Worm (Caenorhabditis elegans): ENCODE results near the gene F25D1.5.

F25D1.5 gene

ce11 chrV:10562817-10563216 lies 16.2 kb upstream of the F25D1.5 start:
- peak; percentile 52 for TF ChIP-seq elt-2 (tag; optimal IDR thresholded peaks at IDR 0.05)
- no peak for TF ChIP-seq lin-39 (tag; optimal IDR thresholded peaks at IDR 0.05)
- TF ChIP-seq snu-23 (GFP tag; optimal IDR thresholded peaks at IDR 0.05): no peak
- TF ChIP-seq dpl-1 (GFP tag; optimal IDR thresholded peaks at IDR 0.05): no peak
- TF ChIP-seq nhr-28 (tag; optimal IDR thresholded peaks at IDR 0.05): no peak

ce11 chrV:10561632-10562031 lies 15.0 kb upstream of the F25D1.5 start:
- TF ChIP-seq nhr-19 (GFP tag; conservative IDR thresholded peaks at IDR 0.05): no peak
- TF ChIP-seq lsy-2 (tag; optimal IDR thresholded peaks at IDR 0.05): no peak
- TF ChIP-seq aha-1 (tag; optimal IDR thresholded peaks at IDR 0.05): no peak
- TF ChIP-seq nhr-85 (tag): no peak
- no peak for TF ChIP-seq fos-1 (tag; optimal IDR thresholded peaks at IDR 0.05)
- TF ChIP-seq lin-15B (tag; optimal IDR thresholded peaks at IDR 0.05): no peak
- TF ChIP-seq nhr-11 (tag; optimal IDR thresholded peaks at IDR 0.05): no peak
- TF ChIP-seq xbp-1 (tag; optimal IDR thresholded peaks at IDR 0.05): no peak
- no peak for TF ChIP-seq nhr-90 (tag; optimal IDR thresholded peaks at IDR 0.05; ENCODE audit: poor library complexity)
- no peak for TF ChIP-seq rnt-1 (tag; optimal IDR thresholded peaks at IDR 0.05)
- no peak for TF ChIP-seq ama-1 (optimal IDR thresholded peaks at IDR 0.05)
- TF ChIP-seq fkh-8 (tag; optimal IDR thresholded peaks at IDR 0.05): no peak
- no peak for TF ChIP-seq efl-1 (optimal IDR thresholded peaks at IDR 0.05)
- TF ChIP-seq efl-1 (GFP tag; optimal IDR thresholded peaks at IDR 0.05 in 1 of 2): no peak
- TF ChIP-seq pax-3 (tag; optimal IDR thresholded peaks at IDR 0.05): no peak
- TF ChIP-seq lir-3 (tag; optimal IDR thresholded peaks at IDR 0.05; ENCODE audit: poor library complexity): no peak
- no peak for TF ChIP-seq snpc-4 (tag; optimal IDR thresholded peaks at IDR 0.05)
- TF ChIP-seq hlh-4 (tag; optimal IDR thresholded peaks at IDR 0.05): no peak
- no peak for TF ChIP-seq nhr-76 (tag; optimal IDR thresholded peaks at IDR 0.05)

ce11 chrV:10560621-10561020 lies 14.0 kb upstream of the F25D1.5 start, which contains the start of gene col-152:
Gene col-152 (plus strand): TSS chrV:10560921.
- no peak for TF ChIP-seq fkh-10 (GFP tag; optimal IDR thresholded peaks at IDR 0.05)
- no peak for TF ChIP-seq tlp-1 (tag; optimal IDR thresholded peaks at IDR 0.05)
- no peak for TF ChIP-seq ceh-88 (GFP tag; IDR thresholded peaks at IDR 0.05)
- TF ChIP-seq irx-1 (tag; optimal IDR thresholded peaks at IDR 0.05): no peak
- no peak for TF ChIP-seq nhr-12 (tag; optimal IDR thresholded peaks at IDR 0.05)
- no peak for TF ChIP-seq aly-2 (tag; optimal IDR thresholded peaks at IDR 0.05)
- TF ChIP-seq skn-1 (tag; optimal IDR thresholded peaks at IDR 0.05): no peak
- no peak for TF ChIP-seq elt-3 (tag; optimal IDR thresholded peaks at IDR 0.05)
- no peak for TF ChIP-seq lin-39 (tag; optimal IDR thresholded peaks at IDR 0.05)
- TF ChIP-seq ztf-4 (tag; optimal IDR thresholded peaks at IDR 0.05): no peak
- TF ChIP-seq lin-13 (GFP tag; optimal IDR thresholded peaks at IDR 0.05): no peak
- TF ChIP-seq ceh-90 (tag; optimal IDR thresholded peaks at IDR 0.05): no peak
- no peak for TF ChIP-seq swsn-7 (tag; optimal IDR thresholded peaks at IDR 0.05)
- TF ChIP-seq nhr-28 (tag; optimal IDR thresholded peaks at IDR 0.05): no peak
- TF ChIP-seq ets-5 (GFP tag; IDR thresholded peaks at IDR 0.05): no peak
- no peak for TF ChIP-seq nhr-76 (tag; optimal IDR thresholded peaks at IDR 0.05)
- no peak for TF ChIP-seq sup-37 (GFP tag; optimal IDR thresholded peaks at IDR 0.05)
- TF ChIP-seq zip-4 (GFP tag; optimal IDR thresholded peaks at IDR 0.05): no peak
- no peak for TF ChIP-seq hlh-4 (tag; optimal IDR thresholded peaks at IDR 0.05)
- no peak for TF ChIP-seq grh-1 (GFP tag; IDR thresholded peaks at IDR 0.05)

DNA sequence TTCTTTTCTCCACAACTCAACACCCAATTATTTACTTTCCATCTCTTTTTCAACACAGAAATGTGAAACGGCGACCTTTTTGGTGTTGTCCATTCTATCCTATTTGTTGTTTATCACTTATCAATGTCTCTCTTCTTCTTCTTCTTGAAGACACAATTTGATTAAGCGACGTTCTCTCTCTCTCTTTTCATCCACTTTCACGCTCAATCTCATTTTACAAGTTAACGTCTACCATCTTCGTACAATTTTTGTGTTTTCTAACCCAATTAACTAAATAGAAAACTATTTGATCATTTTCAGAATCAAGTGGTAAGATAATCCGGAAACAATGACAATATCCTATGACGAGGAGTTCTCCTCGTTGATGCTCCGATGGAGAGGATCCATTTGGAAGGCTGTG lies 11.1 kb upstream of the F25D1.5 start, which contains the start of gene best-14:
Gene best-14 (plus strand): TSS at position 301 of the 400 bp plus-strand sequence.
- no peak for TF ChIP-seq ztf-4 (tag; optimal IDR thresholded peaks at IDR 0.05)
- TF ChIP-seq blmp-1 (tag; optimal IDR thresholded peaks at IDR 0.05): peak; percentile 64
- TF ChIP-seq nhr-28 (tag; optimal IDR thresholded peaks at IDR 0.05): no peak
- no peak for TF ChIP-seq lin-15B (tag; optimal IDR thresholded peaks at IDR 0.05)
- TF ChIP-seq lin-14 (GFP tag; optimal IDR thresholded peaks at IDR 0.05): peak; percentile 10
- TF ChIP-seq egl-27 (tag; optimal IDR thresholded peaks at IDR 0.05): no peak
- no peak for TF ChIP-seq snpc-4 (tag; optimal IDR thresholded peaks at IDR 0.05)
